Worm (Caenorhabditis elegans): ENCODE measurements around the gene C15F1.2.

Gene C15F1.2

ce11 chrII:7024897-7025852 is 45.4 kb downstream of the C15F1.2 start, which contains the start of gene znf-598:
znf-598 (plus strand) TSS chrII:7025802.
- TF ChIP-seq unc-62 (GFP tag; optimal IDR thresholded peaks at IDR 0.05) = no peak

ce11 chrII:7029524-7029923 is 49.8 kb downstream of the C15F1.2 start:
- TF ChIP-seq unc-62 (GFP tag; optimal IDR thresholded peaks at IDR 0.05) = no peak

ce11 chrII:7031137-7031697 is 51.5 kb downstream of the C15F1.2 start:
- TF ChIP-seq unc-62 (GFP tag; optimal IDR thresholded peaks at IDR 0.05) = no peak

- no peak for TF ChIP-seq unc-62 (GFP tag; optimal IDR thresholded peaks at IDR 0.05)
Measured at ce11 chrII:7037659-7038342, 58.0 kb downstream of the C15F1.2 start, which contains the start of gene cin-4. cin-4 (plus strand) TSS chrII:7038292.

All from whole organism, dauer.